Fruit fly (Drosophila melanogaster): ENCODE results near the gene mia.

dm6 chr3R:5518627-5519026 is 32.3 kb downstream of the mia start:
- TF ChIP-seq h (GFP tag; optimal IDR thresholded peaks at IDR 0.05) (peak; percentile 35), pan (optimal IDR thresholded peaks at IDR 0.05) (no peak), OdsH (GFP tag; optimal IDR thresholded peaks at IDR 0.05) (peak; percentile 39), HLH106 (tag; optimal IDR thresholded peaks at IDR 0.05) (peak; percentile 48), Mio (GFP tag; optimal IDR thresholded peaks at IDR 0.05) (no peak), tai (GFP tag; optimal IDR thresholded peaks at IDR 0.05) (no peak), CG32264 (GFP tag; optimal IDR thresholded peaks at IDR 0.05) (no peak), rgr (GFP tag; optimal IDR thresholded peaks at IDR 0.05) (peak; percentile 37), ey (GFP tag; optimal IDR thresholded peaks at IDR 0.05) (peak; percentile 40), Abd-B (GFP tag; optimal IDR thresholded peaks at IDR 0.05) (no peak), psq (GFP tag; optimal IDR thresholded peaks at IDR 0.05) (peak; percentile 30)

Data from whole organism, wandering third instar larva.